Fruit fly (Drosophila melanogaster) whole organism, prepupa: ENCODE measurements around the gene GluRIIA.

ENCODE experiments used
- CG11902 ChIP-seq: fragments of 200-800 bp; sonication (Bioruptor generic); optimal IDR thresholded peaks from 3 replicates; lab custom pipeline; 2016; ENCODE audit warnings: missing biosample characterization, missing genetic modification characterization
- CG31627 ChIP-seq: fragments of 200-800 bp; sonication (Bioruptor generic); optimal IDR thresholded peaks from 3 replicates; lab custom pipeline; 2016; ENCODE audit warnings: missing biosample characterization, missing genetic modification characterization
- CG32006 ChIP-seq: fragments of 200-800 bp; sonication (Bioruptor generic); optimal IDR thresholded peaks from 3 replicates; lab custom pipeline; 2017; ENCODE audit warnings: missing biosample characterization, mild to moderate bottlenecking, missing genetic modification characterization
- CG6792 ChIP-seq: fragments of 200-800 bp; sonication (Bioruptor generic); optimal IDR thresholded peaks from 3 replicates; lab custom pipeline; 2016; ENCODE audit warnings: missing biosample characterization, missing genetic modification characterization

DNA sequence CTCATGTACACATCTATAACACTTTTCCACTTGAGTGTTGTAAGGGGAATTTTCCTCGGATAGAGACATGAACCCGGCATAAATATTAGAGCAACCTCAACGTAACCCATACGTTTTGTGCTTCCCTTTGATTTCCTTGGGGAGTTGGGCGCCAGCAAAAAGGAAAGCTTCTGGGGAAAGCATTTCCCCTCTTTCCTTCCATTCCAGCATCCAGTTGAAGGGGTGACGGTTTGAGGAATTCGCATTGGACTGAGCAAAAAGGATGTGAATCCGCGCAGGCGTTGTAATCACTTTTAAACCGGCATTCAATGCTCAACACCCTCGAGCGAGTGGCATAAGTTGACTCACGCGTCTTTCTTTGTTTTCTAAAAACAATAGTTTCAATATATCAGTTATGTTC, 39.9 kb upstream of the GluRIIA start:
- TF ChIP-seq CG11902 (no peak), CG32006 (GFP tag; lab: Kevin White, UChicago) (no peak), CG6792 (GFP tag; lab: Kevin White, UChicago) (no peak), CG31627 (GFP tag; lab: Kevin White, UChicago) (no peak)
